Worm (Caenorhabditis elegans): Measurements from ENCODE around the gene F38A1.13.

The F38A1.13 gene

DNA sequence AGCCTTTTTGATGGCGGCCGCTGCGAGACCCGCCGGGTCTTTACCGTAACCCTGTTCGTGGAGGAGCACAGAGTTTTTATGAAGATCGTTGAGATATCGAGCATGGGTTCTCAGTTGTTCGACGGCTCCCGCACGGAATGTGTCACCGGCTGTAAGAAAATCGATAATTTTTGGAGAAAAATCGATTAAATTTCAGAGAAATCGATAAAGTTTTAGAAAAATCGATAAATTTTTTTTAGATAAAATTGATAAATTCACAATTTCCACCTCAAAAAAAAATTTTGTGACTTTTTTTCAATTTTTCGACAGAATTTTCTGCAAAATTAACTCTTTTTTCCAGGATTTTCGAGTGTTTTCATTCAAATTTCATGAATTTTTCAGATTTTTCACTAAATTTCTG is 30.2 kb upstream of the F38A1.13 start:
- TF ChIP-seq fkh-3 (tag; optimal IDR thresholded peaks at IDR 0.05) (no peak), hlh-12 (tag; optimal IDR thresholded peaks at IDR 0.05) (no peak), T26A5.8 (tag; optimal IDR thresholded peaks at IDR 0.05) (no peak), pha-4 (tag; optimal IDR thresholded peaks at IDR 0.05) (no peak), B0035.1 (tag; optimal IDR thresholded peaks at IDR 0.05) (no peak)

DNA sequence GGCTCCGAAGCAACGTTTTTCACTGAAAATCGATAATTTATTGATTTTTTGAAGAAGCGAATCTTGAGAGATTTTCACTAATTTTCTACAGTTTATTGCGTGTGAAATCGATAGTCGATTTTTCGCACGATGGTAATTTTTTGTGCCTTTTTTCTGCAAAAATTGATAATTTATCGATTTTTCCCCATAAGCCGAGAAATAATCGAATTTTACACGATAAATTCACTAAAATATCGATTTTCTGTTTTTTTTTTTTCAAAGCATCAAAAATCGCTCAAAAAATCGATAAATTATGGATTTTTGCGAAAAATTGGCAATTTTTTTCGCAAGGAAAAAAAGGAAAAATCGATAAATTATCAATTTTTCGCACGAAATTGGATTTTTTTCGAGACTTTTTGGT is 29.2 kb upstream of the F38A1.13 start:
- TF ChIP-seq F22D6.2 (tag; optimal IDR thresholded peaks at IDR 0.05) (no peak), ceh-100 (GFP tag; IDR thresholded peaks at IDR 0.05) (no peak), somi-1 (GFP tag; optimal IDR thresholded peaks at IDR 0.05) (no peak), ztf-26 (tag; optimal IDR thresholded peaks at IDR 0.05) (no peak), aptf-2 (GFP tag; conservative IDR thresholded peaks at IDR 0.05) (no peak), nhr-120 (GFP tag; IDR thresholded peaks at IDR 0.05) (no peak), lin-54 (GFP tag; optimal IDR thresholded peaks at IDR 0.05) (no peak), F55B11.4 (tag; optimal IDR thresholded peaks at IDR 0.05; ENCODE audit: borderline replicate concordance, insufficient read depth) (no peak), ceh-79 (tag; optimal IDR thresholded peaks at IDR 0.05) (no peak), aptf-3 (GFP tag; IDR thresholded peaks at IDR 0.05) (no peak), nhr-80 (tag; optimal IDR thresholded peaks at IDR 0.05) (no peak), Y67H2A.10 (GFP tag; conservative IDR thresholded peaks at IDR 0.05) (no peak), bed-1 (GFP tag; IDR thresholded peaks at IDR 0.05) (no peak), Y53F4B.3 (GFP tag; IDR thresholded peaks at IDR 0.05) (no peak), B0035.1 (tag; optimal IDR thresholded peaks at IDR 0.05) (no peak), xnd-1 (tag; optimal IDR thresholded peaks at IDR 0.05) (no peak), dpff-1 (tag; optimal IDR thresholded peaks at IDR 0.05) (no peak), lin-35 (GFP tag; optimal IDR thresholded peaks at IDR 0.05) (no peak), unc-62 (GFP tag; optimal IDR thresholded peaks at IDR 0.05) (no peak), F57A8.1 (GFP tag; optimal IDR thresholded peaks at IDR 0.05) (no peak)

DNA sequence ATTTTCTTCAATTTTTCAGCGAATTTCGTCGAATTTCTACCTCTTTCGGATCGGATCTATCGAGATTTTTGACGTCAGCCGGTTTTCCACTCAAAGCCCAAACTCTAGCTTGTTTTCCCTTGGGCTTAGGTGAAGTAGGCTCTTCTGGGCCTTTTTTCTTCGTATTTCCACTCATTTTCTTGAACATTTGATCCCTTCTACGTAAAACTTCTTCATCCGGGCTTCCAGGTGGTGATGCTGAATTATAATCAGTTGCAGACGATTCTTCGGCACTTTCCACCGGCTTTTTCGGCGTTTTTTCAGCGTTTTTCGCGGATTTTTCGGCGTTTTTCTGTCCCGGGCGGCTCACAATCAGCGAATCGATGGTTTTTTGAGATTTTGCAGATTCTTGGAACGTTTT is 26.9 kb upstream of the F38A1.13 start:
- TF ChIP-seq hmg-1.2 (GFP tag; IDR thresholded peaks at IDR 0.05) (no peak), rpc-1 (optimal IDR thresholded peaks at IDR 0.05) (no peak), rpc-1 (tag; optimal IDR thresholded peaks at IDR 0.05) (no peak), atf-7 (tag; optimal IDR thresholded peaks at IDR 0.05) (no peak), F57A8.1 (GFP tag; optimal IDR thresholded peaks at IDR 0.05) (no peak), ztf-18 (tag; optimal IDR thresholded peaks at IDR 0.05) (no peak), lag-1 (GFP tag; IDR thresholded peaks at IDR 0.05) (no peak), F57C9.4 (tag; optimal IDR thresholded peaks at IDR 0.05) (no peak), mxl-1 (tag; optimal IDR thresholded peaks at IDR 0.05) (no peak), mes-4 (tag; optimal IDR thresholded peaks at IDR 0.05) (no peak), K11D2.4 (GFP tag; IDR thresholded peaks at IDR 0.05) (no peak), xnd-1 (tag; optimal IDR thresholded peaks at IDR 0.05) (no peak), let-526 (GFP tag; IDR thresholded peaks at IDR 0.05) (no peak), aptf-2 (GFP tag; conservative IDR thresholded peaks at IDR 0.05) (no peak), lsl-1 (GFP tag; optimal IDR thresholded peaks at IDR 0.05) (no peak), rec-8 (tag; optimal IDR thresholded peaks at IDR 0.05) (no peak), Y79H2A.3 (GFP tag; conservative IDR thresholded peaks at IDR 0.05) (no peak), mel-28 (tag; optimal IDR thresholded peaks at IDR 0.05; ENCODE audit: borderline replicate concordance) (no peak), cebp-2 (GFP tag; IDR thresholded peaks at IDR 0.05) (no peak), hlh-26 (GFP tag; conservative IDR thresholded peaks at IDR 0.05) (no peak)
